Worm (Caenorhabditis elegans) whole organism, early embryonic: ENCODE results near the gene Y53F4B.20.

Source experiments
- B0310.2 ChIP-seq: sonication (generic microtip); optimal IDR thresholded peaks from 2 replicates; lab custom pipeline; 2016; ENCODE audit warnings: mild to moderate bottlenecking, missing genetic modification characterization, missing compliant biosample characterization
- F13C5.2 ChIP-seq: sonication (generic microtip); optimal IDR thresholded peaks from 2 replicates; lab custom pipeline; 2017; ENCODE audit warnings: mild to moderate bottlenecking, missing genetic modification characterization, inconsistent platforms, missing compliant biosample characterization
- aly-1 ChIP-seq: sonication (generic microtip); optimal IDR thresholded peaks from 2 replicates; lab custom pipeline; 2016; ENCODE audit warnings: missing genetic modification characterization, missing compliant biosample characterization
- ama-1 ChIP-seq: fragments of 150-350 bp; optimal IDR thresholded peaks from 2 replicates; lab custom pipeline; 2014
- ceh-13 ChIP-seq: fragments of 200-800 bp; sonication (Bioruptor generic); optimal IDR thresholded peaks from 2 replicates; lab custom pipeline; 2018; ENCODE audit warnings: mild to moderate bottlenecking, missing genetic modification characterization, missing compliant biosample characterization
- ceh-36 ChIP-seq: sonication (generic microtip); optimal IDR thresholded peaks from 2 replicates; lab custom pipeline; 2016; ENCODE audit warnings: missing genetic modification characterization, inconsistent platforms, missing compliant biosample characterization
- ets-7 ChIP-seq: sonication (generic microtip); optimal IDR thresholded peaks from 2 replicates; lab custom pipeline; 2016; ENCODE audit warnings: missing genotype, missing genetic modification characterization, missing compliant biosample characterization
- flt-1 ChIP-seq: fragments of 200-800 bp; sonication (Bioruptor generic); IDR thresholded peaks from 2 replicates; pipeline ENCODE4 v1.3.6; 2022; ENCODE audit warnings: missing genetic modification characterization, missing compliant biosample characterization
- hmbx-1 ChIP-seq: sonication (generic microtip); optimal IDR thresholded peaks from 2 replicates; lab custom pipeline; 2016; ENCODE audit warnings: mild to moderate bottlenecking, missing genetic modification characterization, missing compliant biosample characterization
- hmg-4 ChIP-seq: fragments of 200-800 bp; sonication (Bioruptor generic); optimal IDR thresholded peaks from 2 replicates; lab custom pipeline; 2018; ENCODE audit warnings: mild to moderate bottlenecking, missing genetic modification characterization, missing compliant biosample characterization
- hnd-1 ChIP-seq: sonication (generic microtip); optimal IDR thresholded peaks from 2 replicates; lab custom pipeline; 2016; ENCODE audit warnings: missing genetic modification characterization, missing compliant biosample characterization
- pes-1 ChIP-seq: fragments of 200-800 bp; sonication (Bioruptor generic); IDR thresholded peaks from 2 replicates; pipeline ENCODE4 v1.3.6; 2022; ENCODE audit warnings: missing genetic modification reagents, missing genetic modification characterization, missing compliant biosample characterization
- scrt-1 ChIP-seq: fragments of 200-800 bp; sonication (Bioruptor generic); IDR thresholded peaks from 2 replicates; pipeline ENCODE4 v1.3.6; 2022; ENCODE audit warnings: missing genetic modification characterization, missing compliant biosample characterization
- sea-1 ChIP-seq: fragments of 200-800 bp; sonication (Bioruptor generic); conservative IDR thresholded peaks from 2 replicates; pipeline ENCODE4 v1.3.6; 2022; ENCODE audit warnings: missing genetic modification characterization, missing compliant biosample characterization
- tbx-11 ChIP-seq: fragments of 200-800 bp; sonication (Bioruptor generic); IDR thresholded peaks from 2 replicates; pipeline ENCODE4 v1.3.6; 2022; ENCODE audit warnings: missing genetic modification characterization, missing compliant biosample characterization
- tbx-37 ChIP-seq: fragments of 200-800 bp; sonication (Bioruptor generic); conservative IDR thresholded peaks from 2 replicates; pipeline ENCODE4 v1.3.6; 2022; ENCODE audit warnings: missing genetic modification reagents, missing genetic modification characterization, missing compliant biosample characterization
- tra-4 ChIP-seq: sonication (generic microtip); optimal IDR thresholded peaks from 2 replicates; lab custom pipeline; 2017; ENCODE audit warnings: missing genetic modification characterization, missing compliant biosample characterization

Y53F4B.20 gene

DNA sequence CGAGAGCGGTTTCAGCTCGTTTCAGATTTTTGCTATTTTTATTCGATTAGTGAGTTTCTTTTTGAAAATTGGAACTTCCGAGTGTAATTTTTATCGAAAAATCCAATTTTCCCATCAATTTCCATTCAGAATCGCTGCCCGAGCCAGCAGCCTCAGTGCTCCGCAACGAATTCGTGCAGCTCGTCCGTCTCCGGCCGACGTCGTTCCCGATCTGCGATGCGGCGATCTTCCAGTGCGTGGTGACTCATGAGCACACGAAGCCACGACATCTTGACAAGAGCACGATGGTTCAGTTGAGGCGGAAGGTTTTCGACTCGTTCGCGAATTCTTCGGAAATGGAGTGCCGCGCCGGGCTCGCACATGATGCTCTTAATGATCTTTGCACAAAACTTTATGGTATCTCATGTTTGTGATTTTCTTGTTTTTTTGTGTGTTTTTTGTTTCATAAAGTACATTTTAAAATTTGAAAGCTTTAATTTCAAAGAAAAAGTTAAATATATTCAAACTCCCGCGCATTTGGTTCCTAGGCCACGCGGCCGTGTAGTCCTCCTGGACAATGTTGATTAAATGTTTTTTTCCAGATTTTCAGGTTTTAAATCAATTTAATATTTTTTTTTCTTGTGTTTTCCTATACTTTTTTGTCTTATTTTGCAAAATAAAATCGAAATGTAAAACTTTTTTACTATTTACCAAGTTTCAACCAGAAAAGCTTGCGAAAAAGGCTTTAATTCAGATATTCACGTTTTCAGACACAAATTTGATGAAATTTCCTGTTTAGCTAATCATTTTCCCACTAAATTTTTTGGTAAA lies 5.0 kb downstream of the Y53F4B.20 start:
- TF ChIP-seq pes-1, result peak; percentile 57; the same call in 1 of the 2 replicates
- TF ChIP-seq B0310.2 (tag; lab: Kevin White, UChicago), result no peak
- peak; percentile 38; the same call in 1 of the 2 replicates for TF ChIP-seq tbx-37
- no peak for TF ChIP-seq ceh-36
- no peak for TF ChIP-seq aly-1 (tag; lab: Kevin White, UChicago)
- TF ChIP-seq scrt-1 (GFP tag; lab: Robert Waterston, UW), result no peak
- no peak for TF ChIP-seq ama-1 (lab: Kevin White, UChicago)

DNA sequence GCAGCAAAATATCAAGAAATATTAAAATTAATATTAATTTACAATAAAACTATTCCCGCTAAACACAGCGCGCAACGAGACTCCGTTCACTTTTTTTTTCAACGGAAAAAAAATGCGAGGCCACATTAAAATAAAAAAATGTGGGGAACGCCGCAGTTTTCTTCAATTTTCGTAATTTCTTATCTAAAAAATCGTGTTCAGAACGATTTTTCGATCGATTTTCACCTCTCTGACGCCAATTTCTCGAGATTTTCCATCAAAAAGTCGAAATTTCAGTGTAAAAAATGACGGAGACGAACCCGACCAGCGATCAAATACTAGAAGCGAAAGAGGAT lies 5.6 kb downstream of the Y53F4B.20 start, which contains the start of gene Y53F4B.21:
TSS of gene Y53F4B.21 (plus strand) at position 285 of the 335 bp plus-strand sequence.
- no peak for TF ChIP-seq F13C5.2 (tag; lab: Kevin White, UChicago)
- no peak for TF ChIP-seq flt-1 (GFP tag; lab: Robert Waterston, UW)
- TF ChIP-seq B0310.2 (tag; lab: Kevin White, UChicago), result no peak
- TF ChIP-seq tra-4 (tag; lab: Kevin White, UChicago), result no peak
- no peak for TF ChIP-seq ama-1 (lab: Kevin White, UChicago)
- no peak for TF ChIP-seq ets-7 (tag; lab: Kevin White, UChicago)
- no peak for TF ChIP-seq scrt-1 (GFP tag; lab: Robert Waterston, UW)
- no peak for TF ChIP-seq tbx-11 (GFP tag; lab: Robert Waterston, UW)
- TF ChIP-seq aly-1 (tag; lab: Kevin White, UChicago), result no peak
- TF ChIP-seq sea-1 (GFP tag; lab: Robert Waterston, UW), result no peak
- no peak for TF ChIP-seq pes-1
- TF ChIP-seq ceh-36, result no peak
- TF ChIP-seq hmg-4 (GFP tag; lab: Kevin White, UChicago), result no peak
- TF ChIP-seq hnd-1 (tag; lab: Kevin White, UChicago), result no peak

ce11 chrII:15096328-15096727 lies 12.1 kb downstream of the Y53F4B.20 start:
- TF ChIP-seq scrt-1 (GFP tag; lab: Robert Waterston, UW), result 0 out of 2 replicates have a peak, but pooled peaks have one; percentile 51
- peak; percentile 12; the same call in 1 of the 2 replicates for TF ChIP-seq pes-1

DNA sequence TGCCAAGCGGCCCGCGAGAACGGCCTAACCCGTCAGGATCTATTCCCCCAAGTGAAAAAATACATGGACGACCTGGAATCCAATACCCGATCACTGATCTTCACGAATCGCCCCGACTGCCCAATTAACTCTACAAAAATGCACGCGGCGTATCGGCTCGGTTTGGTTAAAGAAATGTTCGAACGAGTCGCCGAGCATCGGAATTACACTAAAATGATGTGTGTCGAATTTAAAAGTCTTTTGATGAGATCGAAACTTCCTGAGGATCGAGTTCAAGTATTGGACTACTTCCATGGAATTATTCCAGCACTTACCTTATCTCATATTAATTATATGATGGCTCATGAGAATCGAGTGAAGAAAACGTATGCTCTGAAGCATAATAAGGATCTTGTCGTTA lies 22.9 kb downstream of the Y53F4B.20 start:
- TF ChIP-seq flt-1 (GFP tag; lab: Robert Waterston, UW), result no peak
- no peak for TF ChIP-seq sea-1 (GFP tag; lab: Robert Waterston, UW)
- TF ChIP-seq ceh-13 (GFP tag; lab: Kevin White, UChicago), result no peak
- no peak for TF ChIP-seq ets-7 (tag; lab: Kevin White, UChicago)
- no peak for TF ChIP-seq B0310.2 (tag; lab: Kevin White, UChicago)
- no peak for TF ChIP-seq tbx-11 (GFP tag; lab: Robert Waterston, UW)
- TF ChIP-seq hmg-4 (GFP tag; lab: Kevin White, UChicago), result no peak
- no peak for TF ChIP-seq tbx-37
- no peak for TF ChIP-seq tra-4 (tag; lab: Kevin White, UChicago)
- no peak for TF ChIP-seq ceh-36

DNA sequence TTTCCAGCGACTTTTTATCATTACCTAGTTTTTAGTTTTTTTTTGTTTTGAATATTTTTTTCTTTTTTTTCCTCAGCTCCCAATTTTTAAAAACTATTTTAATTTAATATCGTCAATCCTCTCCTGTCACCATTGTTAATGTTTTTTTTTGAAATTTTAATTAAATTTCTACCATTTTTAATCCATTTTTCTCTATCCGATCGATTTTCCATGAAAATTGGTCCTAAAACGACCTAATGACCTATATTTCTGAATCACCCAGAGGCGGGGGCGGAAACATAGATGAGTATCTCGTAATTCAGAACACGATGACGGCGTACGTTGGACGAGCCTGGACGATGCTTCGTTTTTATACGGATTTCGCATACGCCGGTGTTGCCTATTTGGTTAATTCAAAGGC lies 25.6 kb downstream of the Y53F4B.20 start, which contains the start of gene Y53F4B.39:
TSS of gene Y53F4B.39 (plus strand) at position 301 of the 400 bp plus-strand sequence.
- TF ChIP-seq ceh-36 (no peak), B0310.2 (tag; lab: Kevin White, UChicago) (no peak), F13C5.2 (tag; lab: Kevin White, UChicago) (no peak), ceh-13 (GFP tag; lab: Kevin White, UChicago) (no peak), aly-1 (tag; lab: Kevin White, UChicago) (no peak)

DNA sequence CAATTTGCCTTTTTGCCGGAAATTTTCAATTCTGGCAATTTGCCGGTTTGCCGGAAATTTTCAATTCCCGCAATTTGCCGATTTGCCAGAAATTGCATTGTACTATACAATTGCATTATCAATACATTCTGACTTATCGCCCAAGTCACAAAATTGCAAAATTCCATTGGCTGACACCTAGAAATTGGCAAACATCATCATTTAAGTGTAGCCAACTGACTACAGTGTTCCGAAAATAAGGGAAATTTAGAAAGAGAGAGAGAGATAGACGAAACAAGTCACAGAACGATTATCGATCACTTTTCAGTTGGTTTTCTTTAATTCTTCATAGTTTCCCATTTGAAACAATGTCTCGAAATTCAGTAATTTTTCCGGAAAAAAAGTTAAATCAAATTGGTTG lies 27.1 kb downstream of the Y53F4B.20 start:
- TF ChIP-seq ets-7 (tag; lab: Kevin White, UChicago) (no peak), flt-1 (GFP tag; lab: Robert Waterston, UW) (no peak)

ce11 chrII:15119537-15120360 lies 35.5 kb downstream of the Y53F4B.20 start, which contains the start of gene arp-1:
Gene arp-1, plus strand, starts transcription at chrII:15120301.
- TF ChIP-seq sea-1 (GFP tag; lab: Robert Waterston, UW) (no peak), ets-7 (tag; lab: Kevin White, UChicago) (no peak), hmg-4 (GFP tag; lab: Kevin White, UChicago) (peak; percentile 35)

DNA sequence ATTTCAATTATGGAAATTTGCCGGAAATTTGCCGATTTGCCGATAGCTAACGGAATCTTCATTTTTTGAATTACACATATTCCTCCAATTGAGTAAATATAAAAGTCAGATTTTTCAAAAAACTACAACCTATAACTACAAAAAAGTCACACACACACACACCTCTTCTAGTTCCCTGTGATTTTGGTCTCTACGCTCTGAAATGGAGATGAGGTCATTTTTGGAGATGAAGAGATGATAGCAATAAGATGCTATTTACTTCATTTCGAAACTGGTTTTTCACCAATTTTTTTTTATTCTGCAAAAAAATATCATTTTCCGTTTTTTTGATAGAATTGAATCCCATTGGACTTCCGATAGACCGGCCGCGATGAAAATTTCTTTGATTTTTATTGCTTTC lies 39.9 kb downstream of the Y53F4B.20 start, which contains the start of gene Y53F4B.23:
TSS of gene Y53F4B.23 (plus strand) at position 312 of the 400 bp plus-strand sequence.
- no peak for TF ChIP-seq tbx-11 (GFP tag; lab: Robert Waterston, UW)
- TF ChIP-seq ets-7 (tag; lab: Kevin White, UChicago), result no peak
- no peak for TF ChIP-seq hnd-1 (tag; lab: Kevin White, UChicago)
- no peak for TF ChIP-seq ceh-36
- no peak for TF ChIP-seq F13C5.2 (tag; lab: Kevin White, UChicago)
- TF ChIP-seq tbx-37, result no peak
- TF ChIP-seq hmbx-1 (tag; lab: Kevin White, UChicago), result no peak
- no peak for TF ChIP-seq flt-1 (GFP tag; lab: Robert Waterston, UW)
- no peak for TF ChIP-seq pes-1
- TF ChIP-seq tra-4 (tag; lab: Kevin White, UChicago), result no peak
